Fruit fly (Drosophila melanogaster) whole organism, prepupa: ENCODE data around the gene scpr-C.

ENCODE experiments used
- CG10669 ChIP-seq: fragments of 200-800 bp; sonication (Bioruptor generic); optimal IDR thresholded peaks from 3 replicates; lab custom pipeline; 2018; ENCODE audit warnings: missing biosample characterization, mild to moderate bottlenecking, missing genetic modification characterization, moderate library complexity
- CG11902 ChIP-seq: fragments of 200-800 bp; sonication (Bioruptor generic); optimal IDR thresholded peaks from 3 replicates; lab custom pipeline; 2016; ENCODE audit warnings: missing biosample characterization, missing genetic modification characterization
- CG15336 ChIP-seq: fragments of 200-800 bp; sonication (Bioruptor generic); IDR thresholded peaks from 2 replicates; pipeline ENCODE4 v1.3.6; 2022; ENCODE audit warnings: missing biosample characterization, missing genetic modification characterization
- CG16779 ChIP-seq: fragments of 200-800 bp; sonication (Bioruptor generic); optimal IDR thresholded peaks from 3 replicates; lab custom pipeline; 2017; ENCODE audit warnings: missing biosample characterization, mild to moderate bottlenecking, missing genetic modification characterization
- CG31627 ChIP-seq: fragments of 200-800 bp; sonication (Bioruptor generic); optimal IDR thresholded peaks from 3 replicates; lab custom pipeline; 2016; ENCODE audit warnings: missing biosample characterization, missing genetic modification characterization
- CG32006 ChIP-seq: fragments of 200-800 bp; sonication (Bioruptor generic); optimal IDR thresholded peaks from 3 replicates; lab custom pipeline; 2017; ENCODE audit warnings: missing biosample characterization, mild to moderate bottlenecking, missing genetic modification characterization
- CG6163 ChIP-seq: fragments of 200-800 bp; sonication (Bioruptor generic); IDR thresholded peaks from 3 replicates; pipeline ENCODE4 v1.3.6; 2022; ENCODE audit warnings: missing biosample characterization, missing genetic modification characterization
- CG6276 ChIP-seq: fragments of 200-800 bp; sonication (Bioruptor generic); optimal IDR thresholded peaks from 2 replicates; lab custom pipeline; 2017; ENCODE audit warnings: missing biosample characterization, mild to moderate bottlenecking, missing genetic modification characterization
- CG6808 ChIP-seq: fragments of 200-800 bp; sonication (Bioruptor generic); optimal IDR thresholded peaks from 3 replicates; lab custom pipeline; 2017; ENCODE audit warnings: missing biosample characterization, missing genetic modification characterization, mild to moderate bottlenecking, moderate library complexity, missing genetic modification reagents
- CG6854 ChIP-seq: fragments of 200-800 bp; sonication (Bioruptor generic); optimal IDR thresholded peaks from 2 replicates; lab custom pipeline; 2017; ENCODE audit warnings: missing biosample characterization, mild to moderate bottlenecking, missing genetic modification characterization
- CG7368 ChIP-seq: fragments of 200-800 bp; sonication (Bioruptor generic); optimal IDR thresholded peaks from 3 replicates; lab custom pipeline; 2016; ENCODE audit warnings: missing biosample characterization, missing genetic modification characterization
- CG8632 ChIP-seq: fragments of 200-800 bp; sonication (Bioruptor generic); optimal IDR thresholded peaks from 3 replicates; lab custom pipeline; 2016; ENCODE audit warnings: missing biosample characterization, missing genetic modification characterization
- CG9139 ChIP-seq: fragments of 200-800 bp; sonication (Bioruptor generic); optimal IDR thresholded peaks from 3 replicates; lab custom pipeline; 2017; ENCODE audit warnings: missing biosample characterization, mild to moderate bottlenecking, missing genetic modification characterization
- Eip78C ChIP-seq: fragments of 200-800 bp; sonication (Bioruptor generic); peaks from one replicate; lab custom pipeline; 2016; ENCODE audit warnings: missing biosample characterization, missing genetic modification characterization
- Ets96B ChIP-seq: fragments of 200-800 bp; optimal IDR thresholded peaks from 2 replicates; lab custom pipeline; 2019; ENCODE audit warnings: missing biosample characterization, mild to moderate bottlenecking, missing genetic modification characterization, moderate library complexity
- Hr38 ChIP-seq: sonication (Bioruptor generic); optimal IDR thresholded peaks from 2 replicates; lab custom pipeline; 2016; ENCODE audit warnings: missing biosample characterization, missing genetic modification characterization
- Hr4 ChIP-seq: fragments of 200-800 bp; sonication (Bioruptor generic); optimal IDR thresholded peaks from 3 replicates; lab custom pipeline; 2016; ENCODE audit warnings: missing biosample characterization, missing genetic modification characterization
- Lpt ChIP-seq: fragments of 200-800 bp; sonication (Bioruptor generic); optimal IDR thresholded peaks from 3 replicates; lab custom pipeline; 2016; ENCODE audit warnings: missing biosample characterization, missing genetic modification characterization
- Met ChIP-seq: fragments of 200-800 bp; sonication (Bioruptor generic); optimal IDR thresholded peaks from 3 replicates; lab custom pipeline; 2016; ENCODE audit warnings: missing biosample characterization, missing genetic modification characterization
- OdsH ChIP-seq: fragments of 200-800 bp; sonication (Bioruptor generic); optimal IDR thresholded peaks from 3 replicates; lab custom pipeline; 2016; ENCODE audit warnings: missing biosample characterization, missing genetic modification characterization
- Sox102F ChIP-seq: fragments of 200-800 bp; sonication (Bioruptor generic); optimal IDR thresholded peaks from 2 replicates; lab custom pipeline; 2016; ENCODE audit warnings: missing biosample characterization, mild to moderate bottlenecking, missing genetic modification characterization
- Sox15 ChIP-seq: fragments of 200-800 bp; sonication (Bioruptor generic); optimal IDR thresholded peaks from 3 replicates; lab custom pipeline; 2016; ENCODE audit warnings: missing biosample characterization, missing genetic modification characterization
- achi ChIP-seq: fragments of 200-800 bp; sonication (Bioruptor generic); optimal IDR thresholded peaks from 3 replicates; lab custom pipeline; 2016; ENCODE audit warnings: missing biosample characterization, missing genetic modification characterization
- acj6 ChIP-seq: fragments of 200-800 bp; sonication (Bioruptor generic); optimal IDR thresholded peaks from 3 replicates; lab custom pipeline; 2016; ENCODE audit warnings: missing biosample characterization, missing genetic modification characterization
- cyc ChIP-seq: fragments of 200-800 bp; sonication (Bioruptor generic); optimal IDR thresholded peaks from 3 replicates; lab custom pipeline; 2016; ENCODE audit warnings: missing biosample characterization, missing genetic modification characterization
- fd59A ChIP-seq: fragments of 200-800 bp; sonication (Bioruptor generic); optimal IDR thresholded peaks from 2 replicates; lab custom pipeline; 2017; ENCODE audit warnings: missing biosample characterization, mild to moderate bottlenecking, missing genetic modification characterization, missing genetic modification reagents
- fd85E ChIP-seq: fragments of 200-800 bp; sonication (Bioruptor generic); optimal IDR thresholded peaks from 3 replicates; lab custom pipeline; 2016; ENCODE audit warnings: missing biosample characterization, missing genetic modification characterization
- fkh ChIP-seq: fragments of 200-800 bp; sonication (Bioruptor generic); optimal IDR thresholded peaks from 3 replicates; lab custom pipeline; 2017; ENCODE audit warnings: missing biosample characterization, mild to moderate bottlenecking, missing genetic modification characterization, moderate library complexity
- net ChIP-seq: fragments of 200-800 bp; sonication (Bioruptor generic); optimal IDR thresholded peaks from 3 replicates; lab custom pipeline; 2016; ENCODE audit warnings: missing biosample characterization, missing genetic modification characterization
- pdm3 ChIP-seq: fragments of 200-800 bp; sonication (Bioruptor generic); optimal IDR thresholded peaks from 3 replicates; lab custom pipeline; 2016; ENCODE audit warnings: missing biosample characterization, missing genetic modification characterization
- spab ChIP-seq: fragments of 200-800 bp; sonication (Bioruptor generic); optimal IDR thresholded peaks from 2 replicates; lab custom pipeline; 2017; ENCODE audit warnings: missing biosample characterization, mild to moderate bottlenecking, missing genetic modification characterization, missing genetic modification reagents
- svp ChIP-seq: fragments of 200-800 bp; sonication (Bioruptor generic); peaks from one replicate; lab custom pipeline; 2016; ENCODE audit warnings: missing biosample characterization, missing genetic modification characterization
- vri ChIP-seq: fragments of 200-800 bp; sonication (Bioruptor generic); optimal IDR thresholded peaks from 3 replicates; lab custom pipeline; 2016; ENCODE audit warnings: missing biosample characterization, mild to moderate bottlenecking, missing genetic modification characterization

scpr-C gene

dm6 chr3R:11243951-11244660, 18.8 kb downstream of the scpr-C start, which contains the start of the genes CG17734 and CG5214 (continued):
- TF ChIP-seq acj6 (GFP tag; lab: Kevin White, UChicago) (no peak), cyc (GFP tag; lab: Kevin White, UChicago) (peak; percentile 30), Eip78C (GFP tag; lab: Kevin White, UChicago) (peak; percentile 58), spab (no peak), Met (GFP tag; lab: Kevin White, UChicago) (no peak)

dm6 chr3R:11245803-11246202, 20.5 kb downstream of the scpr-C start:
- no peak for TF ChIP-seq Ets96B (tag; lab: Kevin White, UChicago)
- TF ChIP-seq svp = peak; percentile 77
- TF ChIP-seq CG6276 (GFP tag; lab: Kevin White, UChicago) = no peak
- peak; percentile 77 for TF ChIP-seq vri
- no peak for TF ChIP-seq cyc (GFP tag; lab: Kevin White, UChicago)
- no peak for TF ChIP-seq OdsH (GFP tag; lab: Kevin White, UChicago)

- no peak for TF ChIP-seq fkh (GFP tag; lab: Kevin White, UChicago)
- no peak for TF ChIP-seq CG15336 (GFP tag; lab: Robert Waterston, UW)
- no peak for TF ChIP-seq CG6808
- TF ChIP-seq fd85E (GFP tag; lab: Kevin White, UChicago) = no peak
- no peak for TF ChIP-seq Sox102F
- no peak for TF ChIP-seq svp
- TF ChIP-seq CG31627 = no peak
- no peak for TF ChIP-seq CG7368 (GFP tag; lab: Kevin White, UChicago)
- no peak for TF ChIP-seq achi (GFP tag; lab: Kevin White, UChicago)
- no peak for TF ChIP-seq Hr38 (GFP tag; lab: Kevin White, UChicago)
- TF ChIP-seq OdsH (GFP tag; lab: Kevin White, UChicago) = no peak
- TF ChIP-seq CG10669 (GFP tag; lab: Kevin White, UChicago) = no peak
Observed at dm6 chr3R:11246865-11247264, 21.5 kb downstream of the scpr-C start.

- no peak for TF ChIP-seq net (GFP tag; lab: Kevin White, UChicago)
- TF ChIP-seq Ets96B (tag; lab: Kevin White, UChicago) = no peak
- no peak for TF ChIP-seq Lpt
- no peak for TF ChIP-seq pdm3 (GFP tag; lab: Kevin White, UChicago)
- TF ChIP-seq, all 60 proteins: peak for 0
Observed at dm6 chr3R:11253768-11254167, 28.4 kb downstream of the scpr-C start.

- no peak for TF ChIP-seq fd59A (GFP tag; lab: Kevin White, UChicago)
- no peak for TF ChIP-seq CG6163 (GFP tag; lab: Robert Waterston, UW)
- TF ChIP-seq cyc (GFP tag; lab: Kevin White, UChicago) = no peak
- TF ChIP-seq CG10669 (GFP tag; lab: Kevin White, UChicago) = no peak
- TF ChIP-seq Hr4 (GFP tag; lab: Kevin White, UChicago) = no peak
- no peak for TF ChIP-seq net (GFP tag; lab: Kevin White, UChicago)
Observed at dm6 chr3R:11254382-11254953, 29.1 kb downstream of the scpr-C start.

- TF ChIP-seq CG8632 (GFP tag; lab: Kevin White, UChicago) = no peak
- no peak for TF ChIP-seq CG16779 (tag; lab: Kevin White, UChicago)
- TF ChIP-seq Lpt = no peak
- TF ChIP-seq CG15336 (GFP tag; lab: Robert Waterston, UW) = no peak
- no peak for TF ChIP-seq CG10669 (GFP tag; lab: Kevin White, UChicago)
- no peak for TF ChIP-seq fd85E (GFP tag; lab: Kevin White, UChicago)
- no peak for TF ChIP-seq CG6854 (GFP tag; lab: Kevin White, UChicago)
- TF ChIP-seq pdm3 (GFP tag; lab: Kevin White, UChicago) = no peak
- no peak for TF ChIP-seq CG9139 (GFP tag; lab: Kevin White, UChicago)
- TF ChIP-seq Met (GFP tag; lab: Kevin White, UChicago) = no peak
- TF ChIP-seq svp = no peak
- TF ChIP-seq CG32006 = no peak
- no peak for TF ChIP-seq Sox15
- TF ChIP-seq CG11902 = no peak
- TF ChIP-seq Hr38 (GFP tag; lab: Kevin White, UChicago) = no peak
- TF ChIP-seq fd59A (GFP tag; lab: Kevin White, UChicago) = no peak
- TF ChIP-seq Eip78C (GFP tag; lab: Kevin White, UChicago) = no peak
Observed at dm6 chr3R:11257537-11257936, 32.2 kb downstream of the scpr-C start.
